Fruit fly (Drosophila melanogaster) whole organism, adult: ENCODE measurements around the gene CG7381.

Experiments
- CG11617 ChIP-seq: fragments of 200-800 bp; sonication (Bioruptor generic); optimal IDR thresholded peaks from 2 replicates; lab custom pipeline; 2017; ENCODE audit warnings: mild to moderate bottlenecking, missing biosample characterization, missing genetic modification reagents, missing genetic modification characterization
- CG14711 ChIP-seq: fragments of 200-800 bp; sonication (Bioruptor generic); optimal IDR thresholded peaks from 2 replicates; lab custom pipeline; 2018; ENCODE audit warnings: missing biosample characterization, mild to moderate bottlenecking, missing genetic modification characterization, moderate library complexity
- CG1620 ChIP-seq: fragments of 200-800 bp; sonication (Bioruptor generic); optimal IDR thresholded peaks from 2 replicates; lab custom pipeline; 2016; ENCODE audit warnings: missing biosample characterization, missing genetic modification characterization
- CG33017 ChIP-seq: fragments of 200-800 bp; sonication (Bioruptor generic); optimal IDR thresholded peaks from 2 replicates; lab custom pipeline; 2018; ENCODE audit warnings: missing biosample characterization, mild to moderate bottlenecking, missing genetic modification characterization, moderate library complexity
- CG7045 ChIP-seq: fragments of 200-800 bp; sonication (Bioruptor generic); optimal IDR thresholded peaks from 2 replicates; lab custom pipeline; 2017; ENCODE audit warnings: missing biosample characterization, mild to moderate bottlenecking, missing genetic modification characterization
- CG7101 ChIP-seq: fragments of 200-800 bp; sonication (Bioruptor generic); optimal IDR thresholded peaks from 2 replicates; lab custom pipeline; 2018; ENCODE audit warnings: missing biosample characterization, mild to moderate bottlenecking, missing genetic modification characterization, moderate library complexity
- Clk ChIP-seq: fragments of 200-800 bp; sonication (Bioruptor generic); optimal IDR thresholded peaks from 2 replicates; lab custom pipeline; 2017; ENCODE audit warnings: missing biosample characterization, missing genetic modification characterization
- cic ChIP-seq: fragments of 200-800 bp; sonication (Bioruptor generic); optimal IDR thresholded peaks from 2 replicates; lab custom pipeline; 2017; ENCODE audit warnings: missing biosample characterization, mild to moderate bottlenecking, missing genetic modification characterization, moderate library complexity
- kay ChIP-seq: fragments of 200-800 bp; sonication (Bioruptor generic); peaks from one replicate; lab custom pipeline; 2016; ENCODE audit warnings: missing biosample characterization, missing genetic modification characterization, borderline replicate concordance
- pad ChIP-seq: fragments of 200-800 bp; sonication (Bioruptor generic); optimal IDR thresholded peaks from 3 replicates; lab custom pipeline; 2017; ENCODE audit warnings: missing biosample characterization, missing genetic modification characterization, mild to moderate bottlenecking, moderate library complexity, missing genetic modification reagents

DNA sequence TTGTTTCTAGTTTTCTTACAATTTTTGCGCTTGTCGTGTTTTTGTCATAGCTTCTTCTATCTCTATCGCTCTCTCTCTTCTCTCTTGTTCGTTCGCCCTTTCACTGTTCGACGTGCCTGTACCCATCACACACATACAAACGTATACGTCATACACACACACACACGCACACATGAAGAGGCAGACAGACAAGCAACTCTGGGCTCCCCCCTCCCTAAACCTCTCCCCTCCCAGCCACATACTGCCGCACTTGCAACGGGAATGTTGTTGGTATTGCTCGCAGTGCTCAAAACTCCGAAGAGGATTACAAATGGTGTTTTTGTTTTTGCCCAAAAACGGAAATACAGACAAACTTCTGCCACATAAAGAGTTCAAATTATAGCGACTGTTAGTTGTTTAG is 35.7 kb upstream of the CG7381 start:
- TF ChIP-seq kay (GFP tag; lab: Kevin White, UChicago), result no peak
- TF ChIP-seq CG1620 (GFP tag; lab: Kevin White, UChicago), result no peak
- no peak for TF ChIP-seq Clk (GFP tag; lab: Kevin White, UChicago)
- TF ChIP-seq CG7045 (GFP tag; lab: Kevin White, UChicago), result no peak
- TF ChIP-seq CG11617 (GFP tag; lab: Kevin White, UChicago), result no peak
- no peak for TF ChIP-seq cic (GFP tag; lab: Kevin White, UChicago)
- TF ChIP-seq CG33017 (tag; lab: Kevin White, UChicago), result no peak
- no peak for TF ChIP-seq CG14711 (tag; lab: Kevin White, UChicago)
- TF ChIP-seq CG7101 (tag; lab: Kevin White, UChicago), result no peak
- peak; percentile 43 for TF ChIP-seq pad (GFP tag; lab: Kevin White, UChicago)
